Worm (Caenorhabditis elegans): ENCODE data around the gene R12B2.2.

ce11 chrIII:5832442-5832841 is 25.6 kb downstream of the R12B2.2 start:
- TF ChIP-seq zag-1 (tag; optimal IDR thresholded peaks at IDR 0.05) (no peak), mdl-1 (tag; optimal IDR thresholded peaks at IDR 0.05) (no peak), ztf-11 (tag; optimal IDR thresholded peaks at IDR 0.05) (no peak), sea-2 (GFP tag; optimal IDR thresholded peaks at IDR 0.05) (no peak), mml-1 (tag; optimal IDR thresholded peaks at IDR 0.05) (no peak), nhr-12 (tag; optimal IDR thresholded peaks at IDR 0.05) (no peak), nhr-237 (tag; optimal IDR thresholded peaks at IDR 0.05) (no peak), ama-1 (optimal IDR thresholded peaks at IDR 0.05) (no peak), ztf-4 (tag; optimal IDR thresholded peaks at IDR 0.05) (no peak), unc-39 (tag; optimal IDR thresholded peaks at IDR 0.05) (no peak), egl-27 (tag; optimal IDR thresholded peaks at IDR 0.05) (no peak)
